Fruit fly (Drosophila melanogaster): ENCODE data around the gene CG12746.
A peak's percentile ranks its signal among the peaks of the same experiment; 100 is the strongest.

CG12746 gene

DNA sequence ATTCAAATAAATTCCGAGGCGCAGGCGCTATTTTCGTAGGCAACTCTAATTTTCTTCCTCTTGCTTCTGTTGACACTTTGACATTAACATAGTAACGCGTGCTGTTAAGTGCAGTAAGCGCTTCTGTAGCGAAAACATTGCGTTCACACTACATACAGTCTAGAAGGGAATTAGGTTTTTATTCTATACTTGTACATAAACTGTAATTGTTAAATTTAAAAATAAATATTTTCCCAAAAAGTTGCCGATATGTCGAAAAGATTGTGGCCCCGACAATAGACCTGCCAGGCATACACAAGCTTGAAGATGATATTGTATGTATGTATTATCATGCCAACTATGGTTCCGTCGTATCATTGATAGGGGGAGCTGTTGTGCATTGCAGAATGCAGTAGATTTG is 41.8 kb downstream of the CG12746 start, which contains the start of gene asl (continued):
- TF ChIP-seq Eip75B (GFP tag; optimal IDR thresholded peaks at IDR 0.05) (peak; percentile 60), Eip93F (GFP tag; optimal IDR thresholded peaks at IDR 0.05) (peak; percentile 70), CG16779 (tag; optimal IDR thresholded peaks at IDR 0.05) (no peak), CG8119 (GFP tag; IDR thresholded peaks at IDR 0.05) (no peak), Blimp-1 (GFP tag; optimal IDR thresholded peaks at IDR 0.05) (no peak), topi (GFP tag; optimal IDR thresholded peaks at IDR 0.05) (peak; percentile 43), CG10631 (GFP tag; optimal IDR thresholded peaks at IDR 0.05) (no peak), pdm3 (GFP tag; optimal IDR thresholded peaks at IDR 0.05) (no peak), CG1621 (tag; optimal IDR thresholded peaks at IDR 0.05) (peak; percentile 33), cyc (GFP tag; optimal IDR thresholded peaks at IDR 0.05) (peak; percentile 47), fd85E (GFP tag; optimal IDR thresholded peaks at IDR 0.05) (no peak), CG15336 (GFP tag; IDR thresholded peaks at IDR 0.05) (peak; percentile 44), CG11762 (GFP tag; optimal IDR thresholded peaks at IDR 0.05; ENCODE audit: insufficient read depth) (no peak), CG6276 (GFP tag; optimal IDR thresholded peaks at IDR 0.05) (no peak), CG11902 (GFP tag; optimal IDR thresholded peaks at IDR 0.05) (no peak), Hr4 (GFP tag; optimal IDR thresholded peaks at IDR 0.05) (peak; percentile 60), CG4318 (GFP tag; optimal IDR thresholded peaks at IDR 0.05) (no peak), spab (GFP tag; optimal IDR thresholded peaks at IDR 0.05) (no peak), eg (GFP tag; IDR thresholded peaks at IDR 0.05) (peak; percentile 76), CG11294 (GFP tag; IDR thresholded peaks at IDR 0.05) (peak; percentile 16; the same call in 1 of the 2 replicates), Eip78C (GFP tag) (peak; percentile 90), svp (GFP tag) (no peak), CG8632 (GFP tag; optimal IDR thresholded peaks at IDR 0.05) (peak; percentile 27), CG32006 (GFP tag; optimal IDR thresholded peaks at IDR 0.05) (no peak), CG6163 (GFP tag; IDR thresholded peaks at IDR 0.05) (peak; percentile 70)

DNA sequence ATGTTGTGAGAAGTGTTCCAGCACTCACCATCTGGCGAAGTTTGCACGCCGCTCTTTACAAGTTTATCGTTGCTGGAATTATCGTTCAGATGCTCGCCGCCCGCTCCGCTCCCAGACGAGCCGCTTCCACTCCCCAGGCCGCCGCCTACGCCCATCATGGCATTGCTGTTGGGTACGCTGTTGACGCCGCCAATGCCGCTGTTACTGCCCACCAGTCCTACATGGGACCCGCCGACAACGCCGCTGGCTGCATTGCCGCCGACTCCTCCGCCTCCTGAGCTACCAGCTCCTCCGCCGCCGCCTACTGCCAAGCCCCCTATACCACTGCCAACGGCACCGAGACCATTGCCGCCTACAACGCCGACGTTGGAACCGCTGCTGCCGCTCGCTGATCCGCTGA is 43.8 kb downstream of the CG12746 start:
- TF ChIP-seq CG1621 (tag; optimal IDR thresholded peaks at IDR 0.05) (no peak), dsx (GFP tag; optimal IDR thresholded peaks at IDR 0.05; ENCODE audit: poor library complexity, severe bottlenecking) (no peak), eg (GFP tag; IDR thresholded peaks at IDR 0.05) (no peak), Hr39 (GFP tag; optimal IDR thresholded peaks at IDR 0.05) (no peak), CG8119 (GFP tag; IDR thresholded peaks at IDR 0.05) (no peak), CG11902 (GFP tag; optimal IDR thresholded peaks at IDR 0.05) (no peak), Met (GFP tag; optimal IDR thresholded peaks at IDR 0.05) (no peak), CG16779 (tag; optimal IDR thresholded peaks at IDR 0.05) (no peak), CG8319 (GFP tag; optimal IDR thresholded peaks at IDR 0.05) (no peak), CG10631 (GFP tag; optimal IDR thresholded peaks at IDR 0.05) (no peak), Sox14 (GFP tag; optimal IDR thresholded peaks at IDR 0.05) (no peak), Ets96B (tag; optimal IDR thresholded peaks at IDR 0.05) (no peak), acj6 (GFP tag; optimal IDR thresholded peaks at IDR 0.05) (no peak), fd85E (GFP tag; optimal IDR thresholded peaks at IDR 0.05) (no peak), Sox102F (GFP tag; optimal IDR thresholded peaks at IDR 0.05) (no peak), Ets21C (GFP tag; optimal IDR thresholded peaks at IDR 0.05) (no peak), pdm3 (GFP tag; optimal IDR thresholded peaks at IDR 0.05) (no peak), Eip93F (GFP tag; optimal IDR thresholded peaks at IDR 0.05) (no peak), fkh (GFP tag; optimal IDR thresholded peaks at IDR 0.05) (no peak), Smox (GFP tag; optimal IDR thresholded peaks at IDR 0.05) (no peak)

DNA sequence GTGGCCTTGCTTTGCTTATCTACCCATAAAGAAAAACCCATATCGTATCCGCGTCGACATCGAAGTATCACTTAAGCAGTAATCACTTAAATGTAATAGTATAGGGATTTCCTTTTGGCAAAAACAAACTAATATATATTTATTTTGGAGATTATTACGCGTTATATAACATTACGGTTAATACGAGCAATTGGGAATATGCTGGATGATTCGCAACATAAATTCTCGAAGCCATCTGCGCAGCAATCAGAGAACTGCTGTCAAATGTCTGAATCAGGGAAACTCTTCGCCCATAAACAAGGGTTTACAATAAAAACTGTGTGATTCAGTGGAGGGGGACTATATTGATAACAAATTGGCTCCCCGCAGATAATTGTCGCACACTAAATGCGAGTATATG is 46.0 kb downstream of the CG12746 start:
- TF ChIP-seq vri (GFP tag; optimal IDR thresholded peaks at IDR 0.05) (peak; percentile 11), CG34406 (GFP tag; optimal IDR thresholded peaks at IDR 0.05) (no peak), Smox (GFP tag; optimal IDR thresholded peaks at IDR 0.05) (no peak)

DNA sequence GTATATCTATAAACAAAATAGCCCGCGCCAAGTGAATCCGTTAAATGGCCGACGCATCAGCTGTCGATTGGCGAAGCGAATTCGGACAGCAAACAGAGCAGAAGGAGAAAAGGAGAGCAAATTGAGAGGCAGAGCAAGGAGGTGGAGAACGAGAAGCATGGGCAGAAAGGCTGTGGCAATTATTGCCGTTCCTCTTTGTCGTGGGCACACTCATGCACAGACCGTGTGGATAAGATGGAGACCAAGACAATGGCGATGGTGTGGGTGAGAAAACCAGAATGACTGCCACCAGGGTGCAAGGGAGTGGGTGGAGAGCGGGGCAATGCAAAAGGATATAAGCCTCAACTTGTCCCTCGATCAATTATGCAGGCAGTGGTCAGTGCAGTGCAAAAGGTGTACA is 46.5 kb downstream of the CG12746 start:
- TF ChIP-seq Sox14 (GFP tag; optimal IDR thresholded peaks at IDR 0.05) (peak; percentile 14), Eip75B (GFP tag; optimal IDR thresholded peaks at IDR 0.05) (peak; percentile 35), CG6808 (GFP tag; optimal IDR thresholded peaks at IDR 0.05) (no peak), lz (GFP tag; optimal IDR thresholded peaks at IDR 0.05) (no peak), Ets96B (tag; optimal IDR thresholded peaks at IDR 0.05) (no peak), Sox15 (GFP tag; optimal IDR thresholded peaks at IDR 0.05) (no peak), Sox102F (GFP tag; optimal IDR thresholded peaks at IDR 0.05) (no peak), Eip78C (GFP tag) (peak; percentile 65), CG7368 (GFP tag; optimal IDR thresholded peaks at IDR 0.05) (no peak), CG6163 (GFP tag; IDR thresholded peaks at IDR 0.05) (peak; percentile 75), ss (GFP tag; optimal IDR thresholded peaks at IDR 0.05) (no peak), CG34406 (GFP tag; optimal IDR thresholded peaks at IDR 0.05) (no peak), Lpt (GFP tag; optimal IDR thresholded peaks at IDR 0.05) (no peak), CG10669 (GFP tag; optimal IDR thresholded peaks at IDR 0.05) (no peak), svp (GFP tag) (no peak), acj6 (GFP tag; optimal IDR thresholded peaks at IDR 0.05) (no peak), CG1621 (tag; optimal IDR thresholded peaks at IDR 0.05) (no peak), CG6854 (GFP tag; optimal IDR thresholded peaks at IDR 0.05) (no peak), pdm3 (GFP tag; optimal IDR thresholded peaks at IDR 0.05) (no peak)

All from whole organism, prepupa.